Worm (Caenorhabditis elegans) whole organism, mixed stage, embryonic: ENCODE measurements around the gene srw-129.

ENCODE experiments used
- M03D4.4 ChIP-seq: sonication (generic microtip); optimal IDR thresholded peaks from 2 replicates; lab custom pipeline; 2017; ENCODE audit warnings: mild to moderate bottlenecking, missing genetic modification characterization, missing compliant biosample characterization
- bed-3 ChIP-seq: fragments of 200-800 bp; sonication (Bioruptor generic); optimal IDR thresholded peaks from 3 replicates; lab custom pipeline; 2018; ENCODE audit warnings: mild to moderate bottlenecking, missing genetic modification characterization, moderate library complexity, missing compliant biosample characterization
- blmp-1 ChIP-seq: fragments of 150-350 bp; optimal IDR thresholded peaks from 2 replicates; lab custom pipeline; 2014; ENCODE audit warnings: missing biosample characterization, missing genetic modification characterization
- ceh-39 ChIP-seq: fragments of 150-350 bp; optimal IDR thresholded peaks from 2 replicates; lab custom pipeline; 2014; ENCODE audit warnings: missing biosample characterization, missing genetic modification characterization
- ceh-83 ChIP-seq: fragments of 200-800 bp; sonication (Bioruptor generic); optimal IDR thresholded peaks from 2 replicates; lab custom pipeline; 2018; ENCODE audit warnings: mild to moderate bottlenecking, missing genetic modification characterization, missing compliant biosample characterization
- ces-1 ChIP-seq: fragments of 150-350 bp; optimal IDR thresholded peaks from 2 replicates; lab custom pipeline; 2014; ENCODE audit warnings: missing biosample characterization, missing genetic modification reagents, missing genetic modification characterization
- cnd-1 ChIP-seq: fragments of 200-800 bp; sonication (Bioruptor generic); optimal IDR thresholded peaks from 2 replicates; lab custom pipeline; 2018; ENCODE audit warnings: mild to moderate bottlenecking, missing genetic modification characterization, missing compliant biosample characterization
- drap-1 ChIP-seq: fragments of 200-800 bp; sonication (Bioruptor generic); optimal IDR thresholded peaks from 3 replicates; lab custom pipeline; 2018; ENCODE audit warnings: mild to moderate bottlenecking, missing genetic modification characterization, missing compliant biosample characterization
- elt-1 ChIP-seq: sonication (generic microtip); optimal IDR thresholded peaks from 2 replicates; lab custom pipeline; 2017; ENCODE audit warnings: missing genetic modification characterization, mild to moderate bottlenecking, missing compliant biosample characterization, antibody characterized with exemption, moderate library complexity, borderline replicate concordance; ENCODE audit not compliant: insufficient read depth
- elt-3 ChIP-seq: fragments of 150-350 bp; optimal IDR thresholded peaks from 2 replicates; lab custom pipeline; 2014; ENCODE audit warnings: missing biosample characterization, missing genetic modification characterization
- flh-1 ChIP-seq: fragments of 200-800 bp; sonication (Bioruptor generic); optimal IDR thresholded peaks from 2 replicates; lab custom pipeline; 2018; ENCODE audit warnings: mild to moderate bottlenecking, missing genetic modification characterization, moderate library complexity, missing compliant biosample characterization
- ham-2 ChIP-seq: fragments of 200-800 bp; sonication (Bioruptor generic); optimal IDR thresholded peaks from 2 replicates; lab custom pipeline; 2018; ENCODE audit warnings: mild to moderate bottlenecking, missing genetic modification characterization, missing compliant biosample characterization
- hlh-1 ChIP-seq: fragments of 150-350 bp; optimal IDR thresholded peaks from 2 replicates; lab custom pipeline; 2014; ENCODE audit warnings: missing biosample characterization, missing genetic modification reagents, missing genetic modification characterization
- lin-13 ChIP-seq: fragments of 150-350 bp; optimal IDR thresholded peaks from 2 replicates; lab custom pipeline; 2014; ENCODE audit warnings: missing biosample characterization, missing genetic modification characterization
- lin-32 ChIP-seq: fragments of 200-800 bp; sonication (Bioruptor generic); optimal IDR thresholded peaks from 2 replicates; lab custom pipeline; 2018; ENCODE audit warnings: mild to moderate bottlenecking, missing genetic modification characterization, missing compliant biosample characterization
- mab-5 ChIP-seq: fragments of 150-350 bp; optimal IDR thresholded peaks from 2 replicates; lab custom pipeline; 2014; ENCODE audit warnings: missing biosample characterization, missing genetic modification characterization
- mep-1 ChIP-seq: fragments of 150-350 bp; optimal IDR thresholded peaks from 2 replicates; lab custom pipeline; 2017; ENCODE audit warnings: missing biosample characterization, missing genetic modification reagents, missing genetic modification characterization, inconsistent platforms
- mls-2 ChIP-seq: sonication (generic microtip); optimal IDR thresholded peaks from 2 replicates; lab custom pipeline; 2016; ENCODE audit warnings: mild to moderate bottlenecking, missing genetic modification characterization, moderate library complexity, missing compliant biosample characterization
- nhr-2 ChIP-seq: fragments of 150-350 bp; optimal IDR thresholded peaks from 2 replicates; lab custom pipeline; 2014; ENCODE audit warnings: missing biosample characterization, missing genetic modification characterization
- nhr-237 ChIP-seq: fragments of 150-350 bp; optimal IDR thresholded peaks from 2 replicates; lab custom pipeline; 2014; ENCODE audit warnings: missing biosample characterization, missing genetic modification characterization
- nhr-28 ChIP-seq: fragments of 150-350 bp; optimal IDR thresholded peaks from 2 replicates; lab custom pipeline; 2014; ENCODE audit warnings: missing biosample characterization, missing genetic modification characterization
- nhr-76 ChIP-seq: sonication (generic microtip); optimal IDR thresholded peaks from 2 replicates; lab custom pipeline; 2017; ENCODE audit warnings: missing biosample characterization, missing genetic modification characterization
- pha-4 ChIP-seq: fragments of 150-350 bp; optimal IDR thresholded peaks from 2 replicates; lab custom pipeline; 2018; ENCODE audit warnings: missing biosample characterization, missing genetic modification reagents, missing genetic modification characterization
- sem-2 ChIP-seq: fragments of 200-800 bp; sonication (Bioruptor generic); optimal IDR thresholded peaks from 2 replicates; lab custom pipeline; 2018; ENCODE audit warnings: mild to moderate bottlenecking, missing genetic modification characterization, missing compliant biosample characterization
- snpc-4 ChIP-seq: fragments of 150-350 bp; optimal IDR thresholded peaks from 2 replicates; lab custom pipeline; 2014; ENCODE audit warnings: missing biosample characterization, missing genetic modification characterization
- sptf-1 ChIP-seq: sonication (generic microtip); optimal IDR thresholded peaks from 2 replicates; lab custom pipeline; 2017; ENCODE audit warnings: mild to moderate bottlenecking, missing genetic modification characterization, moderate library complexity, missing compliant biosample characterization
- tbx-8 ChIP-seq: fragments of 200-800 bp; sonication (Bioruptor generic); optimal IDR thresholded peaks from 2 replicates; lab custom pipeline; 2018; ENCODE audit warnings: mild to moderate bottlenecking, missing genetic modification characterization, moderate library complexity, missing compliant biosample characterization
- unc-120 ChIP-seq: sonication (generic microtip); optimal IDR thresholded peaks from 2 replicates; lab custom pipeline; 2017; ENCODE audit warnings: missing genetic modification characterization, missing compliant biosample characterization; ENCODE audit not compliant: poor library complexity, severe bottlenecking
- unc-39 ChIP-seq: fragments of 150-350 bp; optimal IDR thresholded peaks from 2 replicates; lab custom pipeline; 2014; ENCODE audit warnings: missing biosample characterization, missing genetic modification characterization
- unc-62 ChIP-seq: fragments of 150-350 bp; optimal IDR thresholded peaks from 2 replicates; lab custom pipeline; 2014; ENCODE audit warnings: missing biosample characterization, missing genetic modification reagents, missing genetic modification characterization
- zip-8 ChIP-seq: fragments of 150-350 bp; optimal IDR thresholded peaks from 2 replicates; lab custom pipeline; 2014; ENCODE audit warnings: missing biosample characterization, missing genetic modification characterization
- ztf-11 ChIP-seq: fragments of 150-350 bp; optimal IDR thresholded peaks from 2 replicates; lab custom pipeline; 2014; ENCODE audit warnings: missing biosample characterization, missing genetic modification characterization

srw-129 gene

DNA sequence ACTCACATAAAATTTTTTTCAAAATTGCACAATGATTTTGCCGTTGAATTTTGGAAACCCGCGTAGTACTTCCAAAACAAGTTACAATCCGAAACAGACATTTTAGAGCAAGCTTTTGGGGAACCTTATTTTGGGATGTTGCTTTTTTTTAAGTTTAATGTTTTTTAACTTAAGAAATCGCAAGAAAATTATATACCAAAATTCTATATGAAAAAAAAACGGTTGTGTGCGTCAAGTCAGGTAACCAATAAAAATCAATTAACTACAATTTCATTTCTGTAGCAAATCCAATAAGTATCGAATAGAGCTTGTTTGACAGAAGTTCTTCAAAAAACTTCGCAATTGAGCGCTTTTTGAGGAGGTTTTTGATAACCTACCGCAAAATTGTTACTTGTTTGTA is 11.6 kb downstream of the srw-129 start, which contains the start of gene srw-117:
srw-117 (minus strand) TSS at position 101 of the 400 bp plus-strand sequence.
- TF ChIP-seq nhr-76 (tag; lab: Kevin White, UChicago) (no peak), ztf-11 (tag; lab: Kevin White, UChicago) (no peak), mab-5 (no peak), snpc-4 (tag; lab: Kevin White, UChicago) (no peak), mep-1 (tag; lab: Kevin White, UChicago) (no peak), hlh-1 (no peak)

ce11 chrV:2985309-2985708 is 13.6 kb downstream of the srw-129 start, which contains the start of gene srw-139:
Gene srw-139 (minus strand): TSS chrV:2985409.
- TF ChIP-seq elt-3 (tag; lab: Kevin White, UChicago) (no peak), pha-4 (tag; lab: Kevin White, UChicago) (no peak), mab-5 (no peak), sptf-1 (tag; lab: Kevin White, UChicago) (no peak), sem-2 (GFP tag; lab: Kevin White, UChicago) (no peak), nhr-237 (no peak), mls-2 (tag; lab: Kevin White, UChicago) (no peak), elt-1 (tag; lab: Kevin White, UChicago) (no peak), lin-13 (no peak), unc-39 (tag; lab: Kevin White, UChicago) (no peak), unc-62 (GFP tag; lab: Kevin White, UChicago) (no peak), nhr-2 (no peak), lin-32 (GFP tag; lab: Kevin White, UChicago) (no peak), nhr-76 (tag; lab: Kevin White, UChicago) (no peak)

ce11 chrV:2987407-2987806 is 15.7 kb downstream of the srw-129 start, which contains the start of gene srh-85:
Gene srh-85 (minus strand): TSS chrV:2987507.
- TF ChIP-seq unc-39 (tag; lab: Kevin White, UChicago) (no peak), M03D4.4 (tag; lab: Kevin White, UChicago) (no peak), ceh-83 (GFP tag; lab: Kevin White, UChicago) (no peak), ceh-39 (tag; lab: Kevin White, UChicago) (no peak), sem-2 (GFP tag; lab: Kevin White, UChicago) (no peak), mep-1 (tag; lab: Kevin White, UChicago) (no peak), flh-1 (GFP tag; lab: Kevin White, UChicago) (no peak)

ce11 chrV:2991485-2991884 is 19.7 kb downstream of the srw-129 start, which contains the start of gene srw-121:
Gene srw-121 (minus strand): TSS chrV:2991585.
- TF ChIP-seq unc-120 (no peak), nhr-76 (tag; lab: Kevin White, UChicago) (no peak), ceh-39 (tag; lab: Kevin White, UChicago) (no peak), ztf-11 (tag; lab: Kevin White, UChicago) (no peak)

DNA sequence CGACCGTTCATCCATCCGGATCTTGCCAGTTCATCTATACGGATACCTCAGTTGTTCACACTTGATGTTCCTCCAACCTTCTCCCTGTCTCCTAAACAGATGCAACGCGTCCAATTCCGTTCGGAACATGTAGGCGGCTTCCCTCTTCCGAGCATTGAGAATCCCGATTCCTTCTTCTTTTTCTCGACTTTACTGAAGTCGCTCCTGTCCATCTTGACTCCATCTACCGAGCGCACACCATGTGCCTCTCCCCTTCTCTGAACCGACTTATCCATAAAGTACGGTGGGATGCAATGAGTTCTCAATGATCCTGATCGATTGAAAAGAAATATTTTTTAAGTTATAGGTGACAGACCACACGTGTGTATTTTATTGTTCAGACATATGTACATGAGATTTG is 20.3 kb downstream of the srw-129 start:
- TF ChIP-seq drap-1 (GFP tag; lab: Kevin White, UChicago) (no peak), M03D4.4 (tag; lab: Kevin White, UChicago) (no peak), ces-1 (GFP tag; lab: Kevin White, UChicago) (no peak), snpc-4 (tag; lab: Kevin White, UChicago) (no peak), ztf-11 (tag; lab: Kevin White, UChicago) (no peak)

ce11 chrV:2993816-2994215 is 22.1 kb downstream of the srw-129 start, which contains the start of gene srw-115:
Gene srw-115 (minus strand): TSS chrV:2993916.
- TF ChIP-seq nhr-28 (tag; lab: Kevin White, UChicago) (no peak), sem-2 (GFP tag; lab: Kevin White, UChicago) (no peak), pha-4 (tag; lab: Kevin White, UChicago) (no peak), cnd-1 (tag; lab: Kevin White, UChicago) (no peak), blmp-1 (tag; lab: Kevin White, UChicago) (no peak), ces-1 (GFP tag; lab: Kevin White, UChicago) (no peak), ztf-11 (tag; lab: Kevin White, UChicago) (no peak), bed-3 (GFP tag; lab: Kevin White, UChicago) (no peak), unc-120 (no peak), mab-5 (no peak), ham-2 (no peak), sptf-1 (tag; lab: Kevin White, UChicago) (no peak), mls-2 (tag; lab: Kevin White, UChicago) (no peak), tbx-8 (GFP tag; lab: Kevin White, UChicago) (no peak), M03D4.4 (tag; lab: Kevin White, UChicago) (no peak), mep-1 (tag; lab: Kevin White, UChicago) (no peak), unc-62 (GFP tag; lab: Kevin White, UChicago) (no peak), lin-13 (no peak), zip-8 (tag; lab: Kevin White, UChicago) (no peak), nhr-76 (tag; lab: Kevin White, UChicago) (no peak)
